Fruit fly (Drosophila melanogaster) whole organism, pupa: ENCODE results near the gene Klp61F.
A peak's percentile ranks its signal among the peaks of the same experiment; 100 is the strongest.

Experiments
- CG10348 ChIP-seq: fragments of 200-800 bp; sonication (Bioruptor generic); IDR thresholded peaks from 2 replicates; pipeline ENCODE4 v1.3.6; 2022; ENCODE audit warnings: missing biosample characterization, missing genetic modification characterization
- CG12605 ChIP-seq: fragments of 200-800 bp; sonication (Bioruptor generic); IDR thresholded peaks from 2 replicates; pipeline ENCODE4 v1.3.6; 2022; ENCODE audit warnings: missing biosample characterization, missing genetic modification characterization
- CG13204 ChIP-seq: fragments of 200-800 bp; sonication (Bioruptor generic); optimal IDR thresholded peaks from 2 replicates; lab custom pipeline; 2018; ENCODE audit warnings: missing biosample characterization, mild to moderate bottlenecking, missing genetic modification characterization, moderate library complexity
- CG14655 ChIP-seq: fragments of 200-800 bp; sonication (Bioruptor generic); optimal IDR thresholded peaks from 3 replicates; lab custom pipeline; 2017; ENCODE audit warnings: mild to moderate bottlenecking, missing biosample characterization, missing genetic modification reagents, missing genetic modification characterization
- CG15710 ChIP-seq: fragments of 200-800 bp; sonication (Bioruptor generic); optimal IDR thresholded peaks from 2 replicates; lab custom pipeline; 2018; ENCODE audit warnings: missing biosample characterization, mild to moderate bottlenecking, missing genetic modification characterization, moderate library complexity
- CG17806 ChIP-seq: fragments of 200-800 bp; sonication (Bioruptor generic); optimal IDR thresholded peaks from 2 replicates; lab custom pipeline; 2018; ENCODE audit warnings: missing biosample characterization, mild to moderate bottlenecking, missing genetic modification characterization, moderate library complexity
- CG32121 ChIP-seq: fragments of 200-800 bp; sonication (Bioruptor generic); IDR thresholded peaks from 2 replicates; pipeline ENCODE4 v1.3.6; 2022; ENCODE audit warnings: missing biosample characterization, missing genetic modification characterization
- CG34367 ChIP-seq: fragments of 200-800 bp; sonication (Bioruptor generic); optimal IDR thresholded peaks from 2 replicates; lab custom pipeline; 2018; ENCODE audit warnings: missing biosample characterization, mild to moderate bottlenecking, missing genetic modification characterization
- CG4496 ChIP-seq: fragments of 200-800 bp; sonication (Bioruptor generic); IDR thresholded peaks from 3 replicates; pipeline ENCODE4 v1.3.6; 2022; ENCODE audit warnings: missing biosample characterization, missing genetic modification characterization
- CG8159 ChIP-seq: fragments of 200-800 bp; sonication (Bioruptor generic); optimal IDR thresholded peaks from 3 replicates; lab custom pipeline; 2018; ENCODE audit warnings: missing biosample characterization, mild to moderate bottlenecking, missing genetic modification characterization, moderate library complexity
- CG8301 ChIP-seq: fragments of 200-800 bp; sonication (Bioruptor generic); optimal IDR thresholded peaks from 2 replicates; lab custom pipeline; 2018; ENCODE audit warnings: missing biosample characterization, mild to moderate bottlenecking, missing genetic modification characterization
- CG9948 ChIP-seq: fragments of 200-800 bp; sonication (Bioruptor generic); optimal IDR thresholded peaks from 2 replicates; lab custom pipeline; 2018; ENCODE audit warnings: missing biosample characterization, mild to moderate bottlenecking, missing genetic modification characterization, moderate library complexity
- D1 ChIP-seq: fragments of 200-800 bp; sonication (Bioruptor generic); optimal IDR thresholded peaks from 2 replicates; lab custom pipeline; 2018; ENCODE audit warnings: missing biosample characterization, mild to moderate bottlenecking, missing genetic modification characterization, moderate library complexity
- EcR ChIP-seq: fragments of 200-800 bp; sonication (Bioruptor generic); optimal IDR thresholded peaks from 3 replicates; lab custom pipeline; 2019; ENCODE audit warnings: missing biosample characterization, missing genetic modification characterization, mild to moderate bottlenecking, moderate library complexity, missing genetic modification reagents
- Ets98B ChIP-seq: fragments of 200-800 bp; sonication (Bioruptor generic); IDR thresholded peaks from 2 replicates; pipeline ENCODE4 v1.3.6; 2022; ENCODE audit warnings: missing biosample characterization, missing genetic modification characterization
- Pif1A ChIP-seq: fragments of 200-800 bp; sonication (Bioruptor generic); optimal IDR thresholded peaks from 3 replicates; lab custom pipeline; 2016; ENCODE audit warnings: missing biosample characterization, missing genetic modification characterization
- Pif1B ChIP-seq: fragments of 200-800 bp; sonication (Bioruptor generic); optimal IDR thresholded peaks from 3 replicates; lab custom pipeline; 2016; ENCODE audit warnings: missing biosample characterization, missing genetic modification characterization
- Snoo ChIP-seq: fragments of 200-800 bp; sonication (Bioruptor generic); optimal IDR thresholded peaks from 3 replicates; lab custom pipeline; 2017; ENCODE audit warnings: missing biosample characterization, mild to moderate bottlenecking, missing genetic modification characterization, inconsistent platforms
- fd96Ca ChIP-seq: fragments of 200-800 bp; sonication (Bioruptor generic); IDR thresholded peaks from 3 replicates; pipeline ENCODE4 v1.3.6; 2022; ENCODE audit warnings: missing biosample characterization, missing genetic modification characterization
- gl ChIP-seq: fragments of 200-800 bp; sonication (Bioruptor generic); optimal IDR thresholded peaks from 2 replicates; lab custom pipeline; 2018; ENCODE audit warnings: missing biosample characterization, mild to moderate bottlenecking, missing genetic modification characterization
- rn ChIP-seq: fragments of 200-800 bp; sonication (Bioruptor generic); IDR thresholded peaks from 2 replicates; pipeline ENCODE4 v1.3.6; 2022; ENCODE audit warnings: missing biosample characterization, missing genetic modification characterization

Gene Klp61F

DNA sequence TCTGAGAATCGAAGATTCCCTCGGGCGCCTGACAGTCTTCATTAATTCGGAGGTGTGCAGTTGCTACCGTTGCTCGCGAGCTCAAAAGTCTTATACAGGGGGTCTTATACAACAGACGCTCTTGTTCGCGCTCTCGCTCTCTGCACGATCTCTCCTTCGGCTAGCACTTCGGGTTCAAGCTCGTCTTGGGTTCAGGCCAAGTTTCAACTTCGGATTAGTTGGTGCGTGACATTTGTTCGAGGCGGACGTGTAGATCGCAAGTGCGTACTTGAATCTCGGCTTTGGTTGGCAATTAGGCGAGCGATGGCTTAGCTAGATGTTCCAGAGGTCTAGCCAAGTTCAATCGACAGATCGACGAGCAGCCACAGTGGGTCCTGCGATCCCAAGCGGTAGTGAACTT lies 37.5 kb downstream of the Klp61F start:
- no peak for TF ChIP-seq CG13204 (GFP tag; lab: Kevin White, UChicago)
- TF ChIP-seq CG17806 (tag; lab: Kevin White, UChicago): no peak
- TF ChIP-seq CG10348 (GFP tag; lab: Robert Waterston, UW): no peak
- peak; percentile 51 for TF ChIP-seq EcR (GFP tag; lab: Kevin White, UChicago)
- no peak for TF ChIP-seq CG4496
- TF ChIP-seq CG12605 (GFP tag; lab: Robert Waterston, UW): peak; percentile 20; the same call in 1 of the 2 replicates
- no peak for TF ChIP-seq Snoo (tag; lab: Kevin White, UChicago)
- no peak for TF ChIP-seq CG32121
- no peak for TF ChIP-seq rn (GFP tag; lab: Robert Waterston, UW)
- no peak for TF ChIP-seq CG14655
- TF ChIP-seq CG8301: no peak
- TF ChIP-seq Ets98B (GFP tag; lab: Robert Waterston, UW): peak; percentile 49; the same call in 1 of the 2 replicates
- TF ChIP-seq CG34367 (tag; lab: Kevin White, UChicago): no peak
- TF ChIP-seq Pif1A (GFP tag; lab: Kevin White, UChicago): no peak

dm6 chr3L:1206682-1207421 lies 38.9 kb downstream of the Klp61F start, which contains the start of gene LysB:
Gene LysB, plus strand, starts transcription at chr3L:1207371.
- TF ChIP-seq CG4496 (no peak), CG8301 (no peak), CG12605 (GFP tag; lab: Robert Waterston, UW) (no peak), CG8159 (no peak), CG17806 (tag; lab: Kevin White, UChicago) (no peak), CG34367 (tag; lab: Kevin White, UChicago) (no peak), Ets98B (GFP tag; lab: Robert Waterston, UW) (no peak), EcR (GFP tag; lab: Kevin White, UChicago) (no peak), CG13204 (GFP tag; lab: Kevin White, UChicago) (no peak), CG14655 (no peak), Pif1B (GFP tag; lab: Kevin White, UChicago) (no peak), CG32121 (no peak), CG9948 (tag; lab: Kevin White, UChicago) (no peak), Snoo (tag; lab: Kevin White, UChicago) (no peak), D1 (tag; lab: Kevin White, UChicago) (no peak), fd96Ca (GFP tag; lab: Robert Waterston, UW) (no peak), gl (no peak), CG10348 (GFP tag; lab: Robert Waterston, UW) (no peak), Pif1A (GFP tag; lab: Kevin White, UChicago) (no peak), rn (GFP tag; lab: Robert Waterston, UW) (no peak)

- TF ChIP-seq Pif1B (GFP tag; lab: Kevin White, UChicago) (no peak), CG34367 (tag; lab: Kevin White, UChicago) (no peak), fd96Ca (GFP tag; lab: Robert Waterston, UW) (peak; percentile 38; the same call in 1 of the 3 replicates), CG12605 (GFP tag; lab: Robert Waterston, UW) (no peak), CG14655 (peak; percentile 51), CG9948 (tag; lab: Kevin White, UChicago) (peak; percentile 30), CG13204 (GFP tag; lab: Kevin White, UChicago) (peak; percentile 21), D1 (tag; lab: Kevin White, UChicago) (no peak), CG10348 (GFP tag; lab: Robert Waterston, UW) (no peak), CG32121 (no peak), Snoo (tag; lab: Kevin White, UChicago) (no peak), CG4496 (no peak), CG8159 (peak; percentile 55), CG17806 (tag; lab: Kevin White, UChicago) (peak; percentile 8), gl (no peak), CG8301 (peak; percentile 30), Ets98B (GFP tag; lab: Robert Waterston, UW) (no peak), rn (GFP tag; lab: Robert Waterston, UW) (no peak), EcR (GFP tag; lab: Kevin White, UChicago) (peak; percentile 82), CG15710 (tag; lab: Kevin White, UChicago) (peak; percentile 54), Pif1A (GFP tag; lab: Kevin White, UChicago) (peak; percentile 6)
Measured at dm6 chr3L:1204674-1205547, 40.8 kb downstream of the Klp61F start, which contains the start of gene CG9119. Gene CG9119, minus strand, starts transcription at chr3L:1204795.

dm6 chr3L:1203855-1204431 lies 41.8 kb downstream of the Klp61F start:
- TF ChIP-seq EcR (GFP tag; lab: Kevin White, UChicago) (no peak), CG4496 (peak; percentile 52; the same call in 2 of the 3 replicates)
- TF ChIP-seq, all 21 proteins: peak for 1

DNA sequence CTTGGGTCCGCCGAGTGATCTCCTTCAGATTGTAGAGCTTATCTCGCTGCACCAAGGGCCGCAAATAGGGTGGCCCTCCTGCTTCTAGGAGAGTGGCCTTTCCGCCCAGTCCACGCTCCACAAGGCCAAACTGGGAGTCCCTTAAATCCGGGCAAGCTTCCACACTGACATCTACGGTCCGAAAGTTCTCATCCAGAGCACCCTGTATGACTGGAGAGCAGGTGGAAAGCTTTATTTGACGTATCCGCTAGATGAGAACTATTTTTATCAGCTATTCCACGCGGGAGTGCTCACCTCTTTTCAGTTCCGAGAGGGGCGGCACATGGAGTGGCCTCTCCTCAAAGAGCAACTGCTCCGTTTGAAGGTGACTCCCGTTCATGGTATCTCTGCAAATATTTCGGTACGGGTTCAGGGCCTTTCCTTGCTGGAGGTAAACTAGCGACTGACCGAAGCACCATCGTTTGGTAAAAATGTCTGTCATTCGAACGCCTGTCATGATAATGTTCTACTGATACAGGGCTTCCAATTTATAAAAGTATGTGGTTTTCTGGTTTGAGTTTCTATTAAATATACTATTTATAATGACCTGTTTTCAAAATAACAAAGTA lies 43.0 kb downstream of the Klp61F start, which contains the start of gene meep:
TSS of gene meep (minus strand) at position 449 of the 608 bp plus-strand sequence.
- TF ChIP-seq CG12605 (GFP tag; lab: Robert Waterston, UW) (no peak), CG32121 (no peak), fd96Ca (GFP tag; lab: Robert Waterston, UW) (no peak), CG10348 (GFP tag; lab: Robert Waterston, UW) (no peak), gl (no peak)
- TF ChIP-seq, all 21 proteins: peak for 0
